Worm (Caenorhabditis elegans) whole organism, midembryonic: ENCODE results near the gene M176.11.

Experiments
- T22C8.4 ChIP-seq: fragments of 200-800 bp; sonication (Bioruptor generic); IDR thresholded peaks from 2 replicates; pipeline ENCODE4 v1.3.6; 2022; ENCODE audit warnings: missing genetic modification characterization, missing compliant biosample characterization
- cog-1 ChIP-seq: sonication (generic microtip); optimal IDR thresholded peaks from 2 replicates; lab custom pipeline; 2016; ENCODE audit warnings: missing genetic modification characterization, missing compliant biosample characterization
- flt-1 ChIP-seq: fragments of 200-800 bp; sonication (Bioruptor generic); IDR thresholded peaks from 2 replicates; pipeline ENCODE4 v1.3.6; 2022; ENCODE audit warnings: missing genetic modification characterization, missing compliant biosample characterization
- klf-2 ChIP-seq: fragments of 200-800 bp; sonication (Bioruptor generic); conservative IDR thresholded peaks from 2 replicates; pipeline ENCODE4 v1.3.6; 2022; ENCODE audit warnings: missing genetic modification reagents, missing genetic modification characterization, missing compliant biosample characterization
- med-1 ChIP-seq: sonication (generic microtip); optimal IDR thresholded peaks from 2 replicates; lab custom pipeline; 2017; ENCODE audit warnings: missing genetic modification characterization, mild to moderate bottlenecking, missing compliant biosample characterization, antibody characterized with exemption, missing genetic modification reagents; ENCODE audit not compliant: insufficient read depth
- ztf-29 ChIP-seq: fragments of 200-800 bp; sonication (Bioruptor generic); IDR thresholded peaks from 2 replicates; pipeline ENCODE4 v1.3.6; 2022; ENCODE audit warnings: missing genetic modification reagents, missing genetic modification characterization, missing compliant biosample characterization

ce11 chrII:9372991-9373390 lies 49.1 kb upstream of the M176.11 start, which contains the start of gene C06C3.4:
- no peak for TF ChIP-seq flt-1 (GFP tag; lab: Robert Waterston, UW)
- TF ChIP-seq cog-1 (tag; lab: Kevin White, UChicago): no peak
- no peak for TF ChIP-seq T22C8.4 (GFP tag; lab: Robert Waterston, UW)
- no peak for TF ChIP-seq med-1 (GFP tag; lab: Kevin White, UChicago)
- no peak for TF ChIP-seq ztf-29 (GFP tag; lab: Robert Waterston, UW)
- TF ChIP-seq klf-2 (GFP tag; lab: Robert Waterston, UW): no peak
